Worm (Caenorhabditis elegans): ENCODE data around the gene hipr-1.

hipr-1 gene

ce11 chrIII:8734327-8734885 lies 14.4 kb downstream of the hipr-1 start:
- no peak for TF ChIP-seq madf-2 (tag; optimal IDR thresholded peaks at IDR 0.05)
- peak; percentile 2 for TF ChIP-seq ceh-31 (tag; optimal IDR thresholded peaks at IDR 0.05)
- TF ChIP-seq C08G9.2 (tag; optimal IDR thresholded peaks at IDR 0.05), result no peak
- no peak for TF ChIP-seq zip-5 (tag; optimal IDR thresholded peaks at IDR 0.05)
- no peak for TF ChIP-seq tbx-2 (tag; optimal IDR thresholded peaks at IDR 0.05)
- TF ChIP-seq ceh-18 (tag; optimal IDR thresholded peaks at IDR 0.05), result peak; percentile 72
- TF ChIP-seq ceh-6 (GFP tag; optimal IDR thresholded peaks at IDR 0.05), result no peak
- no peak for TF ChIP-seq K02D7.2 (tag; optimal IDR thresholded peaks at IDR 0.05)
- no peak for TF ChIP-seq odd-2 (tag; optimal IDR thresholded peaks at IDR 0.05)
- no peak for TF ChIP-seq ceh-22 (tag; optimal IDR thresholded peaks at IDR 0.05)
- TF ChIP-seq mec-3 (tag; optimal IDR thresholded peaks at IDR 0.05; ENCODE audit: borderline replicate concordance), result no peak
- TF ChIP-seq pat-9 (tag; optimal IDR thresholded peaks at IDR 0.05), result no peak
- no peak for TF ChIP-seq Y22D7AL.16 (tag; optimal IDR thresholded peaks at IDR 0.05)
- TF ChIP-seq F13H6.1 (tag; optimal IDR thresholded peaks at IDR 0.05), result no peak
- peak; percentile 15 for TF ChIP-seq ceh-34 (tag; optimal IDR thresholded peaks at IDR 0.05)
- TF ChIP-seq npax-4 (tag; optimal IDR thresholded peaks at IDR 0.05), result no peak
- no peak for TF ChIP-seq K09A11.1 (tag; optimal IDR thresholded peaks at IDR 0.05; ENCODE audit: insufficient read depth)
- no peak for TF ChIP-seq nhr-232 (tag; optimal IDR thresholded peaks at IDR 0.05)
- TF ChIP-seq syd-9 (tag; optimal IDR thresholded peaks at IDR 0.05), result no peak
- TF ChIP-seq unc-55 (GFP tag; optimal IDR thresholded peaks at IDR 0.05), result peak; percentile 2
- TF ChIP-seq unc-86 (tag; optimal IDR thresholded peaks at IDR 0.05), result no peak
- no peak for TF ChIP-seq sdc-2 (tag; optimal IDR thresholded peaks at IDR 0.05)
- no peak for TF ChIP-seq hlh-30 (tag; optimal IDR thresholded peaks at IDR 0.05; ENCODE audit: insufficient read depth)
- no peak for TF ChIP-seq ceh-19 (GFP tag; optimal IDR thresholded peaks at IDR 0.05)
- no peak for TF ChIP-seq fkh-6 (tag; optimal IDR thresholded peaks at IDR 0.05)
- TF ChIP-seq pqm-1 (tag; optimal IDR thresholded peaks at IDR 0.05), result no peak
- no peak for TF ChIP-seq ets-4 (tag; optimal IDR thresholded peaks at IDR 0.05)
- TF ChIP-seq hlh-13 (GFP tag; optimal IDR thresholded peaks at IDR 0.05), result no peak
- no peak for TF ChIP-seq dmd-4 (tag; optimal IDR thresholded peaks at IDR 0.05; ENCODE audit: borderline replicate concordance)
- no peak for TF ChIP-seq ztf-16 (tag; optimal IDR thresholded peaks at IDR 0.05)
- no peak for TF ChIP-seq elt-4 (tag; optimal IDR thresholded peaks at IDR 0.05)
- no peak for TF ChIP-seq ahr-1 (tag; optimal IDR thresholded peaks at IDR 0.05)

ce11 chrIII:8737391-8737790 lies 17.4 kb downstream of the hipr-1 start:
- TF ChIP-seq gmeb-2 (tag; optimal IDR thresholded peaks at IDR 0.05) (no peak), fkh-6 (tag; optimal IDR thresholded peaks at IDR 0.05) (no peak), fkh-10 (GFP tag; optimal IDR thresholded peaks at IDR 0.05) (no peak), Y22D7AL.16 (tag; optimal IDR thresholded peaks at IDR 0.05) (no peak), hlh-8 (tag; optimal IDR thresholded peaks at IDR 0.05) (no peak), tbx-7 (tag; optimal IDR thresholded peaks at IDR 0.05) (no peak), unc-42 (tag; optimal IDR thresholded peaks at IDR 0.05) (peak; percentile 87)

DNA sequence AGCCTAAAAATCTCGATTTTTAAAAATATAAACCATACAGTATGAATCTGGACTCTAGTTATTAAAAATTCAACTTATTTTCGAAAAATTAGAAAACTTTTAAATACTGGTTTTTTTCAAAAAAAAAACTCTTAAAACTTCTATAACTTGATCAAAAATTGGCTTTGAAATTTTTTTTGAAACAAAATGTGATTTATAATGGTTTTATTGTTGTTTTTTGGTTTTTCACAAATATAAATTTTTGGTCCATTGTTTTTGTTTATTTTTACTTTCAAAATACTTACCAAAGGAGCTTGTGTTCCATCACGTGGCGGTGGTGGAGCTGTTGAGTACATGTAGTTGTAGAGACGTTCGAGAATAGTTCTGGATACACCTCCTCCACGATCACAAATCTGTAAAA lies 18.3 kb downstream of the hipr-1 start:
- TF ChIP-seq tbx-2 (tag; optimal IDR thresholded peaks at IDR 0.05) (no peak), ceh-24 (tag; optimal IDR thresholded peaks at IDR 0.05) (no peak), dmd-4 (tag; optimal IDR thresholded peaks at IDR 0.05; ENCODE audit: borderline replicate concordance) (no peak), T23F11.4 (GFP tag; optimal IDR thresholded peaks at IDR 0.05) (no peak), ceh-30 (tag; optimal IDR thresholded peaks at IDR 0.05) (no peak), pha-4 (tag; optimal IDR thresholded peaks at IDR 0.05) (no peak)
